Worm (Caenorhabditis elegans) whole organism, L4/young adult: ENCODE data around the gene Y75B8A.31.

ENCODE experiments used
- W03F9.2 ChIP-seq: fragments of 150-350 bp; optimal IDR thresholded peaks from 2 replicates; lab custom pipeline; 2014; ENCODE audit warnings: missing biosample characterization, missing genetic modification characterization
- dao-5 ChIP-seq: sonication (generic microtip); optimal IDR thresholded peaks from 2 replicates; lab custom pipeline; 2016; ENCODE audit warnings: missing genotype, missing genetic modification characterization, moderate library complexity, missing compliant biosample characterization
- him-1 ChIP-seq: sonication (generic microtip); optimal IDR thresholded peaks from 2 replicates; lab custom pipeline; 2016; ENCODE audit warnings: missing genotype, missing genetic modification reagents, missing genetic modification characterization, missing compliant biosample characterization

- TF ChIP-seq dao-5 (tag; lab: Kevin White, UChicago) (no peak), him-1 (no peak), W03F9.2 (no peak)
These were observed 20.9 kb downstream of the Y75B8A.31 start for ce11 chrIII:12372080-12373065.
